Fruit fly (Drosophila melanogaster): Measurements from ENCODE around the gene CG34426.

CG34426 gene

DNA sequence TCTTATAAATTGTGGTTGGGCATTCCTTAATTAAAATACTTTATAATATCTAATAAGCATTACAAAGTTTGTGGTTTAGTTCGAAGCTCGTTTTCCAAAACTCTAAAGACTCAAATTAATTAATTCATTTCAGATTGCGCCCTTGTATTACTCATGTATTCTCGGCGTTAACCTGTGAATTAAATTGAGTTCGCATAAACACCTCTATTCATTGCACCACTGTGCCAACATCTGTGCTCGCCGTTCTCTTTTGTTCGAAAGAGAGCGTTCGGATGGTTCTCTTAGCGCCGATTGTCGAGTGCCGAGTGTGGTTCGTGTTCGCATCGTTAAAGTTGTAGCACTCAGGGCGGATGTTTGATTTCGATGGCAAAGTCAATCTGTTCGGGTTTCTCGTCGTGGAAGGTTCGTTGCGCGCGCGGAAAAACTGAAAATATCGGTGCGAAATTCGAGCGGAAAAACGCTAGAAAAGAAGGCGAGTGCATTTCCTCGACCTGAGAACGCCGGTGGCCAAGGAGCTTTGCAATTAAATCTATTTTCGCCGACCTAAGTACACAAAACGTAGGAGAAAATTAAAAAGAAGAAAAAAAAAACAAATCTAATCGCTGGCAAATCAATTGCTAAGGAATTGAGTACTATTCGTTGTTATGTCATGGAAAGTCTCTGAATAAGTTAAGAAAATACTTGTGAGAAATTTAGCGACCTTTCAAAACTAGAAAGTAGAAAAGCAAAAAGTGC lies 25.0 kb downstream of the CG34426 start, which contains the start of gene dally (continued):
- TF ChIP-seq fd3F (GFP tag; optimal IDR thresholded peaks at IDR 0.05) (no peak), pita (GFP tag; optimal IDR thresholded peaks at IDR 0.05) (no peak), CrebB (tag; optimal IDR thresholded peaks at IDR 0.05) (peak; percentile 27), CG8290 (GFP tag; optimal IDR thresholded peaks at IDR 0.05) (no peak), CG8290 (tag; optimal IDR thresholded peaks at IDR 0.05) (peak in 1 of 2 experiments; percentile 76), Rfx (GFP tag; IDR thresholded peaks at IDR 0.05) (peak; percentile 55), ci (GFP tag; IDR thresholded peaks at IDR 0.05) (peak; percentile 75; the same call in 2 of the 3 replicates), CG8359 (GFP tag; optimal IDR thresholded peaks at IDR 0.05; ENCODE audit: borderline replicate concordance) (peak; percentile 48), ham (GFP tag; IDR thresholded peaks at IDR 0.05) (no peak), MESR4 (GFP tag; optimal IDR thresholded peaks at IDR 0.05) (no peak), sug (tag; optimal IDR thresholded peaks at IDR 0.05) (peak; percentile 26)

DNA sequence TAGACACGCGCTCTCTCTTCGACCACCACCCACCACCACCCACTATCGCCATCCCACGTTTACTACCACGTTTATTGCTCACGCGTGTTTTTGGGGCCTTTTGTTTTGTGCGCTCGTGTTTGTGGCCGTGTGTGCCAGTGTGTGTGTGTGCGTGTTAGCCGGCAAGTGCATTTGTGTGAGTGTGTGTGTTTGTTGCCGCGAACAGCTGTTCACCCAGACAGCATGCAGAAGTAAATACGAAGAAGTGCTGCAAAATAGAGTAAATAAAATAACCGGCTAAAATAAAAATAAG lies 25.6 kb downstream of the CG34426 start:
- peak in 1 of 2 experiments; percentile 43 for TF ChIP-seq crp (GFP tag; optimal IDR thresholded peaks at IDR 0.05)
- TF ChIP-seq cg (GFP tag; optimal IDR thresholded peaks at IDR 0.05) = peak; percentile 77
- TF ChIP-seq CG8290 (GFP tag; optimal IDR thresholded peaks at IDR 0.05) = no peak
- peak in 1 of 2 experiments; percentile 15 for TF ChIP-seq CG8290 (tag; optimal IDR thresholded peaks at IDR 0.05)
- peak; percentile 3 for TF ChIP-seq kni (GFP tag; optimal IDR thresholded peaks at IDR 0.05)
- TF ChIP-seq CG8359 (GFP tag; optimal IDR thresholded peaks at IDR 0.05; ENCODE audit: borderline replicate concordance) = no peak
- peak in 1 of 2 experiments; percentile 49 for TF ChIP-seq Dfd (GFP tag; optimal IDR thresholded peaks at IDR 0.05)
- TF ChIP-seq cwo (GFP tag; optimal IDR thresholded peaks at IDR 0.05) = peak; percentile 63
- TF ChIP-seq Fer3 (tag; optimal IDR thresholded peaks at IDR 0.05) = no peak
- TF ChIP-seq sr (GFP tag; IDR thresholded peaks at IDR 0.05) = peak; percentile 60; the same call in 1 of the 3 replicates
- no peak for TF ChIP-seq Ravus (GFP tag; IDR thresholded peaks at IDR 0.05)
- 0 out of 2 replicates have a peak, but pooled peaks have one; percentile 3 for TF ChIP-seq amos (GFP tag; IDR thresholded peaks at IDR 0.05; ENCODE audit: partially characterized antibody)
- TF ChIP-seq BEAF-32 (GFP tag; optimal IDR thresholded peaks at IDR 0.05) = peak; percentile 8

DNA sequence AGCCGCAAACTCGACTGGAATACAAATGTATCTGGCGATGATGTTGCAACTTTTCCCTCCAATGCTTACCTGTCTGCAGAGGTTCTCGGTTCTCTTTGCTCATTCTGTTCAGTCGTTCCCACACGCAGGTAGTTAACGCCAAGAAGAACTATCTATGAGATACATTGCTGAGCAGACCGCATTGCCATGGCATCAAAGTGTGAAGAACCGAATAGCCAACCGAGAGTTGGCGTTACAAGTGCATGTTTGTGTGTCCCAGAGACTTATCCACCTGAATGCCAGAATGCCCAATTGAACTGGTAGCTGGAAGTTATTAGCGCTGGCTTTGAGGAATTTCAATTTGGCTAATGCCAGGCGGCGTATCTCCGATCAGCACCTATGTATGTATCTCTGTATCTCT lies 27.3 kb downstream of the CG34426 start:
- no peak for TF ChIP-seq CG8944 (GFP tag; optimal IDR thresholded peaks at IDR 0.05)
- peak; percentile 49 for TF ChIP-seq kni (GFP tag; optimal IDR thresholded peaks at IDR 0.05)
- no peak for TF ChIP-seq ara (GFP tag; IDR thresholded peaks at IDR 0.05)
- no peak for TF ChIP-seq CG34224 (GFP tag; IDR thresholded peaks at IDR 0.05; ENCODE audit: partially characterized antibody)
- TF ChIP-seq tll (GFP tag; optimal IDR thresholded peaks at IDR 0.05) = peak in 1 of 2 experiments; percentile 95
- peak; percentile 44 for TF ChIP-seq D (optimal IDR thresholded peaks at IDR 0.05)
- TF ChIP-seq D (GFP tag; optimal IDR thresholded peaks at IDR 0.05) = no peak
- TF ChIP-seq CG13624 (GFP tag; optimal IDR thresholded peaks at IDR 0.05) = no peak
- TF ChIP-seq zen (tag; optimal IDR thresholded peaks at IDR 0.05) = peak; percentile 36
- peak; percentile 19 for TF ChIP-seq Kr (GFP tag; optimal IDR thresholded peaks at IDR 0.05)
- TF ChIP-seq CG2199 (GFP tag; IDR thresholded peaks at IDR 0.05) = peak; percentile 91; the same call in 2 of the 3 replicates
- peak; percentile 41 for TF ChIP-seq CG15479 (GFP tag; optimal IDR thresholded peaks at IDR 0.05)
- TF ChIP-seq corto (GFP tag; optimal IDR thresholded peaks at IDR 0.05) = no peak
- no peak for TF ChIP-seq CG13287 (GFP tag; IDR thresholded peaks at IDR 0.05; ENCODE audit: partially characterized antibody)
- peak; percentile 35 for TF ChIP-seq gcm (GFP tag; optimal IDR thresholded peaks at IDR 0.05)

Measured in whole organism, embryonic.